Worm (Caenorhabditis elegans): Measurements from ENCODE around the gene F20B6.10.

F20B6.10 gene

ce11 chrX:4222779-4223387 lies 5.9 kb upstream of the F20B6.10 start (continued):
- TF ChIP-seq nhr-90 (tag; optimal IDR thresholded peaks at IDR 0.05) (no peak), zim-3 (tag; optimal IDR thresholded peaks at IDR 0.05) (no peak), F23B12.7 (tag; optimal IDR thresholded peaks at IDR 0.05; ENCODE audit: insufficient read depth) (peak; percentile 23), repo-1 (tag; optimal IDR thresholded peaks at IDR 0.05) (peak; percentile 77), ccch-3 (GFP tag; optimal IDR thresholded peaks at IDR 0.05) (no peak), hrde-1 (tag; optimal IDR thresholded peaks at IDR 0.05; ENCODE audit: borderline replicate concordance) (no peak), mxl-1 (tag; optimal IDR thresholded peaks at IDR 0.05) (no peak), egl-18 (GFP tag; IDR thresholded peaks at IDR 0.05) (peak; percentile 65; the same call in 1 of the 2 replicates), atf-7 (tag; optimal IDR thresholded peaks at IDR 0.05) (peak; percentile 60), ceh-27 (GFP tag; optimal IDR thresholded peaks at IDR 0.05) (peak; percentile 1), ceh-91 (GFP tag; IDR thresholded peaks at IDR 0.05) (no peak), lag-1 (GFP tag; IDR thresholded peaks at IDR 0.05) (no peak), F57C9.4 (tag; optimal IDR thresholded peaks at IDR 0.05) (peak; percentile 23), madf-8 (GFP tag; conservative IDR thresholded peaks at IDR 0.05) (no peak), snpc-1.3 (tag; optimal IDR thresholded peaks at IDR 0.05; ENCODE audit: insufficient read depth) (no peak), F49E8.2 (tag; optimal IDR thresholded peaks at IDR 0.05; ENCODE audit: insufficient read depth) (no peak), F33H1.4 (GFP tag; IDR thresholded peaks at IDR 0.05) (no peak), D2030.7 (GFP tag; IDR thresholded peaks at IDR 0.05) (no peak), lin-54 (GFP tag; optimal IDR thresholded peaks at IDR 0.05) (peak; percentile 35), fkh-3 (tag; optimal IDR thresholded peaks at IDR 0.05) (no peak), gei-17 (GFP tag; optimal IDR thresholded peaks at IDR 0.05) (peak; percentile 89), Y79H2A.3 (GFP tag; conservative IDR thresholded peaks at IDR 0.05) (no peak), K12H6.12 (tag; optimal IDR thresholded peaks at IDR 0.05) (peak; percentile 44), lir-1 (GFP tag; conservative IDR thresholded peaks at IDR 0.05) (no peak), lin-40 (tag; optimal IDR thresholded peaks at IDR 0.05) (peak; percentile 96), nfyb-1 (GFP tag; IDR thresholded peaks at IDR 0.05) (peak; percentile 78), ZK185.1 (tag; optimal IDR thresholded peaks at IDR 0.05; ENCODE audit: poor library complexity, severe bottlenecking) (peak; percentile 25), bed-2 (GFP tag; IDR thresholded peaks at IDR 0.05) (no peak), snpc-1.1 (tag; optimal IDR thresholded peaks at IDR 0.05; ENCODE audit: insufficient read depth) (no peak), ztf-28 (GFP tag; IDR thresholded peaks at IDR 0.05) (no peak), K11D2.4 (GFP tag; IDR thresholded peaks at IDR 0.05) (peak; percentile 56), mcd-1 (GFP tag; IDR thresholded peaks at IDR 0.05) (peak; percentile 67), him-1 (tag; optimal IDR thresholded peaks at IDR 0.05) (no peak)

DNA sequence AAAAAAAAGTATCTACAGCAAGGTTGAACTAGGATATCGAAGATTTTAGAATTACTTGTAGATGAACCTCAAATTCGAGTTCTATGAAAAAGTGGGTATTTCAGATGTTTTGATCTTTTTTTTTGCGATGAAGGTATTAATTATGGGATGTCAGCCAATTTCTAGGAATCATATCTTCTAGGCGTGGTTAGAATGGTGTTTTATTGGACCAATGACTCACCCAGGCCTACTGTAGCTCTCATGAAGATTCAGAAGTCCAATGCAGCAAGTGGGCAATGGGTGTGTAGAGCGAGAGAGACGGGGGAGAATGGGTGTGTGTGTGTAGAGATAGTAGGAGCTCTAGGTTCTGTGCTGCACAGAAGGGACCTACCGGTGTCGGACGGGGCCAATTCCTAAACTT lies 5.2 kb upstream of the F20B6.10 start:
- TF ChIP-seq lin-35 (GFP tag; optimal IDR thresholded peaks at IDR 0.05), result no peak
- no peak for TF ChIP-seq nhr-27 (tag; optimal IDR thresholded peaks at IDR 0.05)
- no peak for TF ChIP-seq madf-6 (GFP tag; IDR thresholded peaks at IDR 0.05)
- no peak for TF ChIP-seq hsf-1 (GFP tag; IDR thresholded peaks at IDR 0.05)
- TF ChIP-seq zfh-2 (GFP tag; conservative IDR thresholded peaks at IDR 0.05), result no peak
- no peak for TF ChIP-seq let-607 (tag; optimal IDR thresholded peaks at IDR 0.05)
- no peak for TF ChIP-seq C06A6.2 (GFP tag; conservative IDR thresholded peaks at IDR 0.05)
- TF ChIP-seq Y53F4B.3 (GFP tag; IDR thresholded peaks at IDR 0.05), result no peak
- no peak for TF ChIP-seq K12H6.12 (tag; optimal IDR thresholded peaks at IDR 0.05)
- TF ChIP-seq mel-28 (tag; optimal IDR thresholded peaks at IDR 0.05; ENCODE audit: borderline replicate concordance), result no peak
- TF ChIP-seq atf-7 (tag; optimal IDR thresholded peaks at IDR 0.05), result no peak
- no peak for TF ChIP-seq bed-1 (GFP tag; IDR thresholded peaks at IDR 0.05)
- no peak for TF ChIP-seq D2030.7 (GFP tag; IDR thresholded peaks at IDR 0.05)
- TF ChIP-seq him-1 (tag; optimal IDR thresholded peaks at IDR 0.05), result no peak
- no peak for TF ChIP-seq T26A5.8 (tag; optimal IDR thresholded peaks at IDR 0.05)
- no peak for TF ChIP-seq hlh-12 (tag; optimal IDR thresholded peaks at IDR 0.05)
